Fruit fly (Drosophila melanogaster): ENCODE measurements around the gene CG32576.
A peak's percentile ranks its signal among the peaks of the same experiment; 100 is the strongest.

The CG32576 gene

dm6 chrX:16275168-16275853, 13.0 kb downstream of the CG32576 start (continued):
- TF ChIP-seq CG7372 (GFP tag; IDR thresholded peaks at IDR 0.05) (no peak), ranshi (GFP tag; IDR thresholded peaks at IDR 0.05) (no peak), crp (GFP tag; optimal IDR thresholded peaks at IDR 0.05) (peak in 1 of 2 experiments; percentile 64), insv (GFP tag; optimal IDR thresholded peaks at IDR 0.05) (peak in 1 of 2 experiments; percentile 57), Bgb (GFP tag; IDR thresholded peaks at IDR 0.05; ENCODE audit: partially characterized antibody) (no peak), Elba2 (GFP tag; optimal IDR thresholded peaks at IDR 0.05) (peak; percentile 93), Hr39 (optimal IDR thresholded peaks at IDR 0.05) (no peak), CG10274 (GFP tag; optimal IDR thresholded peaks at IDR 0.05) (no peak), sens (GFP tag) (peak; percentile 83), Pdp1 (GFP tag; optimal IDR thresholded peaks at IDR 0.05) (peak in 1 of 2 experiments; percentile 38), ato (GFP tag; IDR thresholded peaks at IDR 0.05; ENCODE audit: partially characterized antibody) (no peak), Dp (GFP tag; optimal IDR thresholded peaks at IDR 0.05) (no peak), CG3065 (GFP tag; optimal IDR thresholded peaks at IDR 0.05) (no peak), CG34376 (GFP tag; optimal IDR thresholded peaks at IDR 0.05) (peak; percentile 0), Sry-δ (GFP tag; optimal IDR thresholded peaks at IDR 0.05) (no peak), MESR4 (GFP tag; optimal IDR thresholded peaks at IDR 0.05) (peak; percentile 60), cas (GFP tag; IDR thresholded peaks at IDR 0.05) (no peak), Usf (GFP tag; optimal IDR thresholded peaks at IDR 0.05) (no peak), CG12155 (GFP tag; optimal IDR thresholded peaks at IDR 0.05) (no peak), vfl (GFP tag; optimal IDR thresholded peaks at IDR 0.05) (no peak), NK7.1 (GFP tag; optimal IDR thresholded peaks at IDR 0.05) (no peak), CG4424 (GFP tag; optimal IDR thresholded peaks at IDR 0.05) (no peak), Sox102F (GFP tag; optimal IDR thresholded peaks at IDR 0.05) (no peak), CG5180 (GFP tag; optimal IDR thresholded peaks at IDR 0.05) (peak; percentile 58), CG1602 (GFP tag; optimal IDR thresholded peaks at IDR 0.05) (no peak)

dm6 chrX:16270795-16271194, 17.5 kb downstream of the CG32576 start, which contains the start of gene Mfe2:
Gene Mfe2, plus strand, starts transcription at chrX:16270951.
- TF ChIP-seq Abd-B (GFP tag; optimal IDR thresholded peaks at IDR 0.05): peak; percentile 64
- TF ChIP-seq Adf1 (GFP tag; IDR thresholded peaks at IDR 0.05): peak; percentile 37; the same call in 1 of the 2 replicates
- TF ChIP-seq CG13624 (GFP tag; optimal IDR thresholded peaks at IDR 0.05): peak; percentile 62
- peak; percentile 34 for TF ChIP-seq CG18619 (GFP tag; optimal IDR thresholded peaks at IDR 0.05)
- 0 out of 2 replicates have a peak, but pooled peaks have one; percentile 30 for TF ChIP-seq CG14014 (GFP tag; IDR thresholded peaks at IDR 0.05)
- TF ChIP-seq CG6854 (GFP tag; optimal IDR thresholded peaks at IDR 0.05): no peak
- TF ChIP-seq CG2889 (GFP tag; IDR thresholded peaks at IDR 0.05): no peak
- no peak for TF ChIP-seq H2.0 (GFP tag; IDR thresholded peaks at IDR 0.05)
- no peak for TF ChIP-seq CG3407 (GFP tag; optimal IDR thresholded peaks at IDR 0.05)
- peak; percentile 56 for TF ChIP-seq Xbp1 (GFP tag; optimal IDR thresholded peaks at IDR 0.05)
- no peak for TF ChIP-seq Atf-2 (GFP tag; optimal IDR thresholded peaks at IDR 0.05)
- TF ChIP-seq chn (GFP tag; optimal IDR thresholded peaks at IDR 0.05): peak; percentile 44
- no peak for TF ChIP-seq CG9437 (GFP tag; optimal IDR thresholded peaks at IDR 0.05)
- TF ChIP-seq sr (GFP tag; IDR thresholded peaks at IDR 0.05): peak; percentile 40; the same call in 1 of the 3 replicates
- peak; percentile 1 for TF ChIP-seq NC2α (GFP tag; optimal IDR thresholded peaks at IDR 0.05)
- TF ChIP-seq nerfin-2 (GFP tag; IDR thresholded peaks at IDR 0.05; ENCODE audit: partially characterized antibody): 0 out of 2 replicates have a peak, but pooled peaks have one; percentile 15
- peak; percentile 48; the same call in 1 of the 2 replicates for TF ChIP-seq CG13287 (GFP tag; IDR thresholded peaks at IDR 0.05; ENCODE audit: partially characterized antibody)
- TF ChIP-seq CG14667 (GFP tag; IDR thresholded peaks at IDR 0.05): no peak
- TF ChIP-seq MTF-1 (GFP tag; optimal IDR thresholded peaks at IDR 0.05; ENCODE audit: borderline replicate concordance): no peak
- peak; percentile 59 for TF ChIP-seq p53 (GFP tag; optimal IDR thresholded peaks at IDR 0.05)
- peak; percentile 44 for TF ChIP-seq CG7928 (GFP tag; optimal IDR thresholded peaks at IDR 0.05)
- peak; percentile 58 for TF ChIP-seq shn (GFP tag; optimal IDR thresholded peaks at IDR 0.05)
- TF ChIP-seq salm (tag; optimal IDR thresholded peaks at IDR 0.05): no peak
- TF ChIP-seq E2f1 (GFP tag; IDR thresholded peaks at IDR 0.05): no peak
- TF ChIP-seq Rfx (GFP tag; IDR thresholded peaks at IDR 0.05): peak; percentile 82
- TF ChIP-seq CG6765 (GFP tag; optimal IDR thresholded peaks at IDR 0.05): no peak
